3 fruit fly cellular contexts compared by ENCODE assay signal in the genomic region with DNA sequence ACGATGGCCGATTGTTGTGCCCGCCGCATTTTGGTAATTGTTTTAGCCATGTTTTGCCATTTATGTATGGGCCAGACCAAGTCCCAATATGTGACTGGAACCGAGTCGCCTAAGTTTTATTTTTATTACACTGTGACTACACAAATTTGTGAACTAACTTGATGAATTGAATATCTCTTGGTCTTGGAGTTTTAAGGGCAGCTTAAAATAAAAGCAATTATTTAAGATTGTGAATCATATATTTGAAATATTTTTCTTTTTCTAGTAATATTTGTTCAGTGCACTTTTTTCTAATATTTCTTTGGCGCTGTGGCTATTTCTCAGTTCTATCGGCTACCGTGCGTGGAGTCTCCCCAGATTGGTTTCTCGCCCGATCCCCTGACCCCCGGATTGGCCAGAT.
TF ChIP-seq lines count a peak whose summit lies in the region.

No protein-coding gene starts in this region.

- no peak for TF ChIP-seq CTCF in whole organism, embryonic (GFP tag; optimal IDR thresholded peaks at IDR 0.05; lab: Kevin White, UChicago)

TF ChIP-seq in whole organism, embryonic, 481 proteins besides CTCF, POLR2A, EP300 and RAD21:
- peak; percentile 62 for TF ChIP-seq Ets65A (GFP tag; lab: Kevin White, UChicago)
- TF ChIP-seq bowl (GFP tag; IDR thresholded peaks at IDR 0.05; lab: Robert Waterston, UW), result no peak
- no peak for TF ChIP-seq rib (GFP tag; IDR thresholded peaks at IDR 0.05; lab: Robert Waterston, UW)
TF ChIP-seq in whole organism, embryonic: peak in this region for 1.

TF ChIP-seq in whole organism, prepupa, 60 proteins besides CTCF, POLR2A, EP300 and RAD21:
- no peak for TF ChIP-seq CG3919 (GFP tag; optimal IDR thresholded peaks at IDR 0.05; lab: Kevin White, UChicago)
- TF ChIP-seq CG11902 (GFP tag; optimal IDR thresholded peaks at IDR 0.05; lab: Kevin White, UChicago), result no peak
- peak; percentile 61 for TF ChIP-seq CG15336 (GFP tag; IDR thresholded peaks at IDR 0.05; lab: Robert Waterston, UW)
- TF ChIP-seq Eip93F (GFP tag; optimal IDR thresholded peaks at IDR 0.05; lab: Kevin White, UChicago), result no peak
- TF ChIP-seq CG7368 (GFP tag; optimal IDR thresholded peaks at IDR 0.05; lab: Kevin White, UChicago), result no peak
- no peak for TF ChIP-seq svp (GFP tag; lab: Kevin White, UChicago)
- TF ChIP-seq CG11294 (GFP tag; IDR thresholded peaks at IDR 0.05; lab: Robert Waterston, UW), result no peak
- TF ChIP-seq Sox102F (GFP tag; optimal IDR thresholded peaks at IDR 0.05; lab: Kevin White, UChicago), result no peak
- no peak for TF ChIP-seq net (GFP tag; optimal IDR thresholded peaks at IDR 0.05; lab: Kevin White, UChicago)
- TF ChIP-seq Gug (GFP tag; IDR thresholded peaks at IDR 0.05; lab: Robert Waterston, UW), result 0 out of 2 replicates have a peak, but pooled peaks have one; percentile 28
- TF ChIP-seq CG32006 (GFP tag; optimal IDR thresholded peaks at IDR 0.05; lab: Kevin White, UChicago), result peak; percentile 16
- no peak for TF ChIP-seq CG3032 (tag; optimal IDR thresholded peaks at IDR 0.05; lab: Kevin White, UChicago)
- TF ChIP-seq CG11762 (GFP tag; optimal IDR thresholded peaks at IDR 0.05; lab: Kevin White, UChicago; ENCODE audit: insufficient read depth), result no peak
- no peak for TF ChIP-seq lz (GFP tag; optimal IDR thresholded peaks at IDR 0.05; lab: Kevin White, UChicago)
- no peak for TF ChIP-seq vri (GFP tag; optimal IDR thresholded peaks at IDR 0.05; lab: Kevin White, UChicago)
- TF ChIP-seq CG8119 (GFP tag; IDR thresholded peaks at IDR 0.05; lab: Robert Waterston, UW), result peak; percentile 37; the same call in 1 of the 3 replicates
- TF ChIP-seq eg (GFP tag; IDR thresholded peaks at IDR 0.05; lab: Robert Waterston, UW), result peak; percentile 60; the same call in 1 of the 3 replicates
- TF ChIP-seq Eip78C (GFP tag; lab: Kevin White, UChicago), result no peak

TF ChIP-seq in whole organism, pupa, 21 proteins besides CTCF, POLR2A, EP300 and RAD21:
- TF ChIP-seq CG32121 (GFP tag; IDR thresholded peaks at IDR 0.05; lab: Robert Waterston, UW) (peak; percentile 48; the same call in 1 of the 2 replicates), Ets98B (GFP tag; IDR thresholded peaks at IDR 0.05; lab: Robert Waterston, UW) (no peak), CG8159 (tag; optimal IDR thresholded peaks at IDR 0.05; lab: Kevin White, UChicago) (no peak), CG34367 (tag; optimal IDR thresholded peaks at IDR 0.05; lab: Kevin White, UChicago) (no peak), CG14655 (GFP tag; optimal IDR thresholded peaks at IDR 0.05; lab: Kevin White, UChicago) (no peak), CG12605 (GFP tag; IDR thresholded peaks at IDR 0.05; lab: Robert Waterston, UW) (peak; percentile 33; the same call in 1 of the 2 replicates), CG8301 (tag; optimal IDR thresholded peaks at IDR 0.05; lab: Kevin White, UChicago) (peak; percentile 2)
